Worm (Caenorhabditis elegans) whole organism, late embryonic: ENCODE data around the gene aqp-3.

ENCODE experiments used
- ceh-48 ChIP-seq: sonication (generic microtip); optimal IDR thresholded peaks from 2 replicates; lab custom pipeline; 2016; ENCODE audit warnings: missing genetic modification characterization, inconsistent platforms, missing compliant biosample characterization
- pag-3 ChIP-seq: sonication (generic microtip); optimal IDR thresholded peaks from 2 replicates; lab custom pipeline; 2016; ENCODE audit warnings: missing compliant biosample characterization, missing genetic modification characterization, borderline replicate concordance
- pha-4 ChIP-seq: fragments of 150-350 bp; optimal IDR thresholded peaks from 2 replicates; lab custom pipeline; 2018; ENCODE audit warnings: missing biosample characterization, missing genetic modification reagents, missing genetic modification characterization
- ref-2 ChIP-seq: sonication (generic microtip); optimal IDR thresholded peaks from 2 replicates; lab custom pipeline; 2016; ENCODE audit warnings: missing genetic modification characterization, missing compliant biosample characterization
- rnt-1 ChIP-seq: sonication (generic microtip); optimal IDR thresholded peaks from 2 replicates; lab custom pipeline; 2016; ENCODE audit warnings: missing genetic modification characterization, missing compliant biosample characterization

ce11 chrIV:11006868-11007267, 40.6 kb upstream of the aqp-3 start:
- TF ChIP-seq pag-3 (tag; lab: Kevin White, UChicago) (no peak), ceh-48 (tag; lab: Kevin White, UChicago) (no peak), ref-2 (tag; lab: Kevin White, UChicago) (no peak), rnt-1 (tag; lab: Kevin White, UChicago) (no peak), pha-4 (no peak)
